Fruit fly (Drosophila melanogaster): ENCODE results near the gene CG5114.

Gene CG5114

dm6 chr3L:15011638-15012335 is 29.2 kb downstream of the CG5114 start (continued):
- TF ChIP-seq Hmx (GFP tag; optimal IDR thresholded peaks at IDR 0.05) = no peak
- TF ChIP-seq zen (tag; optimal IDR thresholded peaks at IDR 0.05) = peak; percentile 77
- peak in 1 of 2 experiments; percentile 84 for TF ChIP-seq Hr51 (GFP tag; optimal IDR thresholded peaks at IDR 0.05)
- TF ChIP-seq pita (GFP tag; optimal IDR thresholded peaks at IDR 0.05) = no peak
- peak; percentile 4 for TF ChIP-seq CG30020 (tag; optimal IDR thresholded peaks at IDR 0.05)
- no peak for TF ChIP-seq BEAF-32 (GFP tag; optimal IDR thresholded peaks at IDR 0.05)
- no peak for TF ChIP-seq C15 (GFP tag; IDR thresholded peaks at IDR 0.05)
- no peak for TF ChIP-seq Tbp (GFP tag; optimal IDR thresholded peaks at IDR 0.05)
- TF ChIP-seq CG9727 (GFP tag; optimal IDR thresholded peaks at IDR 0.05) = peak; percentile 81
- peak; percentile 83 for TF ChIP-seq Drgx (GFP tag; IDR thresholded peaks at IDR 0.05)
- no peak for TF ChIP-seq amos (GFP tag; IDR thresholded peaks at IDR 0.05; ENCODE audit: partially characterized antibody)
- peak; percentile 43; the same call in 1 of the 3 replicates for TF ChIP-seq CG14050 (GFP tag; IDR thresholded peaks at IDR 0.05)
- TF ChIP-seq CG12659 (GFP tag; optimal IDR thresholded peaks at IDR 0.05) = peak; percentile 64
- peak; percentile 13 for TF ChIP-seq CG6654 (GFP tag; optimal IDR thresholded peaks at IDR 0.05)
- TF ChIP-seq sens (GFP tag) = peak; percentile 90
- no peak for TF ChIP-seq pfk (GFP tag; optimal IDR thresholded peaks at IDR 0.05)
- TF ChIP-seq Dad (GFP tag; optimal IDR thresholded peaks at IDR 0.05) = no peak
- TF ChIP-seq dimm (GFP tag; IDR thresholded peaks at IDR 0.05) = no peak
- TF ChIP-seq da (GFP tag; optimal IDR thresholded peaks at IDR 0.05) = no peak
- peak; percentile 82 for TF ChIP-seq tap (tag; optimal IDR thresholded peaks at IDR 0.05)
- no peak for TF ChIP-seq tup (GFP tag; optimal IDR thresholded peaks at IDR 0.05)
- no peak for TF ChIP-seq CG13287 (GFP tag; IDR thresholded peaks at IDR 0.05; ENCODE audit: partially characterized antibody)
- TF ChIP-seq CG16815 (GFP tag; optimal IDR thresholded peaks at IDR 0.05) = peak; percentile 41
- peak; percentile 78 for TF ChIP-seq CG10979 (tag; optimal IDR thresholded peaks at IDR 0.05)
- no peak for TF ChIP-seq ac (GFP tag; optimal IDR thresholded peaks at IDR 0.05)
- TF ChIP-seq CG13894 (tag; optimal IDR thresholded peaks at IDR 0.05) = no peak
- TF ChIP-seq Trl (optimal IDR thresholded peaks at IDR 0.05) = no peak
- peak; percentile 3 for TF ChIP-seq Trl (GFP tag; optimal IDR thresholded peaks at IDR 0.05)
- peak; percentile 65 for TF ChIP-seq bcd (GFP tag; optimal IDR thresholded peaks at IDR 0.05)
- TF ChIP-seq salm (tag; optimal IDR thresholded peaks at IDR 0.05) = peak; percentile 74
- TF ChIP-seq mld (GFP tag; IDR thresholded peaks at IDR 0.05; ENCODE audit: partially characterized antibody) = no peak
- TF ChIP-seq knrl (GFP tag; IDR thresholded peaks at IDR 0.05; ENCODE audit: partially characterized antibody) = no peak
- TF ChIP-seq dan (GFP tag; IDR thresholded peaks at IDR 0.05) = no peak
- no peak for TF ChIP-seq zen2 (GFP tag; IDR thresholded peaks at IDR 0.05; ENCODE audit: partially characterized antibody)
- peak; percentile 39 for TF ChIP-seq sd (tag; optimal IDR thresholded peaks at IDR 0.05)
- TF ChIP-seq CG4707 (GFP tag; optimal IDR thresholded peaks at IDR 0.05) = peak; percentile 49
- TF ChIP-seq wor (GFP tag; IDR thresholded peaks at IDR 0.05) = peak; percentile 61
- peak; percentile 23; the same call in 1 of the 2 replicates for TF ChIP-seq Ravus (GFP tag; IDR thresholded peaks at IDR 0.05)
- no peak for TF ChIP-seq chn (GFP tag; optimal IDR thresholded peaks at IDR 0.05)
- no peak for TF ChIP-seq crol (GFP tag; IDR thresholded peaks at IDR 0.05)
- no peak for TF ChIP-seq CG7372 (GFP tag; IDR thresholded peaks at IDR 0.05)
- peak; percentile 65 for TF ChIP-seq sqz (GFP tag; optimal IDR thresholded peaks at IDR 0.05)
- peak; percentile 58 for TF ChIP-seq odd (GFP tag; optimal IDR thresholded peaks at IDR 0.05)
- TF ChIP-seq twi (tag; optimal IDR thresholded peaks at IDR 0.05) = peak; percentile 61
- peak; percentile 68; the same call in 1 of the 3 replicates for TF ChIP-seq ase (GFP tag; IDR thresholded peaks at IDR 0.05)
- peak; percentile 85 for TF ChIP-seq Blimp-1 (GFP tag; optimal IDR thresholded peaks at IDR 0.05)
- no peak for TF ChIP-seq Doc2 (GFP tag; IDR thresholded peaks at IDR 0.05)
- peak; percentile 32 for TF ChIP-seq Bdp1 (GFP tag; optimal IDR thresholded peaks at IDR 0.05)
- TF ChIP-seq CG13296 (GFP tag; optimal IDR thresholded peaks at IDR 0.05) = peak; percentile 71
- TF ChIP-seq H15 (GFP tag; IDR thresholded peaks at IDR 0.05) = 0 out of 3 replicates have a peak, but pooled peaks have one; percentile 35

Data from whole organism, embryonic.